Fruit fly (Drosophila melanogaster): ENCODE results near the gene CG5653.

The CG5653 gene

dm6 chr3L:8978678-8979413 lies 12.7 kb upstream of the CG5653 start (continued):
- TF ChIP-seq CG6792 (GFP tag; optimal IDR thresholded peaks at IDR 0.05) (peak; percentile 18), CG8119 (GFP tag; IDR thresholded peaks at IDR 0.05) (peak; percentile 72; the same call in 2 of the 3 replicates), Smox (GFP tag; optimal IDR thresholded peaks at IDR 0.05) (no peak), Hr39 (GFP tag; optimal IDR thresholded peaks at IDR 0.05) (peak; percentile 70), CG15336 (GFP tag; IDR thresholded peaks at IDR 0.05) (peak; percentile 86), Sox102F (GFP tag; optimal IDR thresholded peaks at IDR 0.05) (no peak), CG10669 (GFP tag; optimal IDR thresholded peaks at IDR 0.05) (no peak), Eip75B (GFP tag; optimal IDR thresholded peaks at IDR 0.05) (no peak), pdm3 (GFP tag; optimal IDR thresholded peaks at IDR 0.05) (no peak), CG3919 (GFP tag; optimal IDR thresholded peaks at IDR 0.05) (no peak), CG6163 (GFP tag; IDR thresholded peaks at IDR 0.05) (peak; percentile 60; the same call in 2 of the 3 replicates), acj6 (GFP tag; optimal IDR thresholded peaks at IDR 0.05) (peak; percentile 46), cyc (GFP tag; optimal IDR thresholded peaks at IDR 0.05) (peak; percentile 35), Sox15 (GFP tag; optimal IDR thresholded peaks at IDR 0.05) (no peak), vri (GFP tag; optimal IDR thresholded peaks at IDR 0.05) (no peak), salr (GFP tag; optimal IDR thresholded peaks at IDR 0.05) (no peak), OdsH (GFP tag; optimal IDR thresholded peaks at IDR 0.05) (peak; percentile 61), CG31627 (GFP tag; optimal IDR thresholded peaks at IDR 0.05) (peak; percentile 62), net (GFP tag; optimal IDR thresholded peaks at IDR 0.05) (peak; percentile 63), CG6854 (GFP tag; optimal IDR thresholded peaks at IDR 0.05) (no peak), ss (GFP tag; optimal IDR thresholded peaks at IDR 0.05) (peak in 1 of 2 experiments; percentile 85), esn (GFP tag; optimal IDR thresholded peaks at IDR 0.05) (peak; percentile 58), dsx (GFP tag; optimal IDR thresholded peaks at IDR 0.05; ENCODE audit: poor library complexity, severe bottlenecking) (no peak), CG3032 (tag; optimal IDR thresholded peaks at IDR 0.05) (no peak), Lpt (GFP tag; optimal IDR thresholded peaks at IDR 0.05) (no peak), achi (GFP tag; optimal IDR thresholded peaks at IDR 0.05) (peak; percentile 22), CG6276 (GFP tag; optimal IDR thresholded peaks at IDR 0.05) (no peak), Ets96B (tag; optimal IDR thresholded peaks at IDR 0.05) (no peak), dac (GFP tag; optimal IDR thresholded peaks at IDR 0.05) (no peak), Ets21C (GFP tag; optimal IDR thresholded peaks at IDR 0.05) (no peak), CG6808 (GFP tag; optimal IDR thresholded peaks at IDR 0.05) (no peak), CG10631 (GFP tag; optimal IDR thresholded peaks at IDR 0.05) (peak; percentile 28)

dm6 chr3L:8974478-8975477 lies 8.6 kb upstream of the CG5653 start, which contains the start of the genes pix and Srp68:
Gene pix, minus strand, starts transcription at chr3L:8974765.
Gene Srp68, plus strand, starts transcription at chr3L:8975046.
- TF ChIP-seq CG11902 (GFP tag; optimal IDR thresholded peaks at IDR 0.05) (peak; percentile 48), CG3919 (GFP tag; optimal IDR thresholded peaks at IDR 0.05) (no peak), CG8319 (GFP tag; optimal IDR thresholded peaks at IDR 0.05) (no peak), CG7368 (GFP tag; optimal IDR thresholded peaks at IDR 0.05) (no peak), net (GFP tag; optimal IDR thresholded peaks at IDR 0.05) (peak; percentile 12), Ets21C (GFP tag; optimal IDR thresholded peaks at IDR 0.05) (no peak), CG11762 (GFP tag; optimal IDR thresholded peaks at IDR 0.05; ENCODE audit: insufficient read depth) (no peak), Smox (GFP tag; optimal IDR thresholded peaks at IDR 0.05) (no peak), CG11294 (GFP tag; IDR thresholded peaks at IDR 0.05) (no peak), ss (GFP tag; optimal IDR thresholded peaks at IDR 0.05) (peak in 1 of 2 experiments; percentile 17), vri (GFP tag; optimal IDR thresholded peaks at IDR 0.05) (no peak), CG10669 (GFP tag; optimal IDR thresholded peaks at IDR 0.05) (no peak), Gug (GFP tag; IDR thresholded peaks at IDR 0.05) (0 out of 2 replicates have a peak, but pooled peaks have one; percentile 21), Hr38 (GFP tag; optimal IDR thresholded peaks at IDR 0.05) (no peak), Sox15 (GFP tag; optimal IDR thresholded peaks at IDR 0.05) (peak; percentile 59), pdm3 (GFP tag; optimal IDR thresholded peaks at IDR 0.05) (no peak), eg (GFP tag; IDR thresholded peaks at IDR 0.05) (no peak), cyc (GFP tag; optimal IDR thresholded peaks at IDR 0.05) (peak; percentile 53), Ets96B (tag; optimal IDR thresholded peaks at IDR 0.05) (peak; percentile 62), CG1621 (tag; optimal IDR thresholded peaks at IDR 0.05) (no peak), topi (GFP tag; optimal IDR thresholded peaks at IDR 0.05) (peak; percentile 11), dsx (GFP tag; optimal IDR thresholded peaks at IDR 0.05; ENCODE audit: poor library complexity, severe bottlenecking) (no peak), CG32006 (GFP tag; optimal IDR thresholded peaks at IDR 0.05) (no peak), CG16779 (tag; optimal IDR thresholded peaks at IDR 0.05) (no peak), acj6 (GFP tag; optimal IDR thresholded peaks at IDR 0.05) (no peak), CG34406 (GFP tag; optimal IDR thresholded peaks at IDR 0.05) (peak; percentile 5), Lpt (GFP tag; optimal IDR thresholded peaks at IDR 0.05) (no peak)

All from whole organism, prepupa.